Fruit fly (Drosophila melanogaster) whole organism, pupa: ENCODE data around the gene CG32192.

Source experiments
- CG34367 ChIP-seq: fragments of 200-800 bp; sonication (Bioruptor generic); optimal IDR thresholded peaks from 2 replicates; lab custom pipeline; 2018; ENCODE audit warnings: missing biosample characterization, mild to moderate bottlenecking, missing genetic modification characterization
- CG8159 ChIP-seq: fragments of 200-800 bp; sonication (Bioruptor generic); optimal IDR thresholded peaks from 3 replicates; lab custom pipeline; 2018; ENCODE audit warnings: missing biosample characterization, mild to moderate bottlenecking, missing genetic modification characterization, moderate library complexity
- EcR ChIP-seq: fragments of 200-800 bp; sonication (Bioruptor generic); optimal IDR thresholded peaks from 3 replicates; lab custom pipeline; 2019; ENCODE audit warnings: missing biosample characterization, missing genetic modification characterization, mild to moderate bottlenecking, moderate library complexity, missing genetic modification reagents
- Pif1A ChIP-seq: fragments of 200-800 bp; sonication (Bioruptor generic); optimal IDR thresholded peaks from 3 replicates; lab custom pipeline; 2016; ENCODE audit warnings: missing biosample characterization, missing genetic modification characterization
- gl ChIP-seq: fragments of 200-800 bp; sonication (Bioruptor generic); optimal IDR thresholded peaks from 2 replicates; lab custom pipeline; 2018; ENCODE audit warnings: missing biosample characterization, mild to moderate bottlenecking, missing genetic modification characterization

DNA sequence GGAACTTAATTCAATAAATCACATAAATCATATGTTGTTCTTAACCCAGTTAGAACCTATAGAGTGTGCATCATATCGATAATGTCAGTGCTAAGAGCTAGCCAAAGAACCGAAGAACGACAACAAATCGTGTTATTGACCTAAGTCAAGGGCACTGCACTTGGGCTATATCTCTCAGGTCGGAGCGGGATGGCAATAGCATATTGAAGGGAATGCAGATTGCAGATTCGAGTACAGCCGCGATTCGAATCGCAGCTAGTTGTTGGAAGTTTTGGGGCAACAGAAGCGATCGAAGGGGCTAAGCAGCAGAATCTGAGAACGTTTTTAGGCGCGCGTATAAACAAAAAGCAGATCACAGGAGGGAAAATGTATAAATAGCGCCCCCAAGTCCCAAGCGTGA is 3.1 kb upstream of the CG32192 start:
- TF ChIP-seq gl (no peak), Pif1A (no peak), CG34367 (tag; lab: Kevin White, UChicago) (no peak), EcR (peak; percentile 97), CG8159 (no peak)
